Worm (Caenorhabditis elegans) whole organism, L4 larva: Measurements from ENCODE around the gene lact-6.

Experiments
- F10B5.3 ChIP-seq: sonication (generic microtip); optimal IDR thresholded peaks from 2 replicates; lab custom pipeline; 2016; ENCODE audit warnings: mild to moderate bottlenecking, missing genetic modification characterization, missing compliant biosample characterization
- F26F4.8 ChIP-seq: fragments of 200-800 bp; sonication (Bioruptor generic); conservative IDR thresholded peaks from 2 replicates; pipeline ENCODE4 v1.3.6; 2022; ENCODE audit warnings: missing genetic modification characterization, missing compliant biosample characterization
- F49E8.2 ChIP-seq: sonication (generic microtip); optimal IDR thresholded peaks from 2 replicates; lab custom pipeline; 2016; ENCODE audit warnings: missing compliant biosample characterization, mild to moderate bottlenecking, missing genetic modification characterization, borderline replicate concordance
- T20F7.1 ChIP-seq: fragments of 200-800 bp; sonication (Bioruptor generic); optimal IDR thresholded peaks from 2 replicates; lab custom pipeline; 2018; ENCODE audit warnings: mild to moderate bottlenecking, missing genetic modification characterization, missing compliant biosample characterization
- aha-1 ChIP-seq: fragments of 150-350 bp; peaks from one replicate; lab custom pipeline; 2014; ENCODE audit warnings: missing biosample characterization, missing genetic modification characterization
- aly-2 ChIP-seq: sonication (generic microtip); optimal IDR thresholded peaks from 2 replicates; lab custom pipeline; 2018; ENCODE audit warnings: missing biosample characterization, missing genetic modification characterization
- ceh-28 ChIP-seq: fragments of 150-350 bp; optimal IDR thresholded peaks from 2 replicates; lab custom pipeline; 2014; ENCODE audit warnings: missing biosample characterization, missing genetic modification reagents, missing genetic modification characterization
- ceh-82 ChIP-seq: sonication (generic microtip); optimal IDR thresholded peaks from 2 replicates; lab custom pipeline; 2017; ENCODE audit warnings: missing biosample characterization, missing genetic modification characterization
- ces-1 ChIP-seq: fragments of 150-350 bp; sonication (generic microtip); optimal IDR thresholded peaks from 4 replicates; lab custom pipeline; 2014; ENCODE audit warnings: missing biosample characterization, missing genetic modification reagents, missing genetic modification characterization
- cey-2 ChIP-seq: sonication (generic microtip); optimal IDR thresholded peaks from 3 replicates; lab custom pipeline; 2017; ENCODE audit warnings: missing genetic modification characterization, mild to moderate bottlenecking, missing compliant biosample characterization, antibody characterized with exemption, borderline replicate concordance; ENCODE audit not compliant: insufficient read depth
- daf-16 ChIP-seq, 3 experiments: sonication (generic microtip); optimal IDR thresholded peaks; 2 replicates each; lab custom pipeline; 2016 to 2017; ENCODE audit warnings: missing genetic modification characterization in 3 of 3, missing genetic modification reagents in 3 of 3, mild to moderate bottlenecking in 2 of 3, missing compliant biosample characterization in 2 of 3, missing biosample characterization in 1 of 3, moderate library complexity in 1 of 3
- daf-8 ChIP-seq: fragments of 200-800 bp; sonication (Bioruptor generic); IDR thresholded peaks from 2 replicates; pipeline ENCODE4 v1.3.6; 2022; ENCODE audit warnings: missing genetic modification characterization, missing compliant biosample characterization
- dmd-6 ChIP-seq: fragments of 200-800 bp; sonication (Bioruptor generic); IDR thresholded peaks from 2 replicates; pipeline ENCODE4 v1.3.6; 2022; ENCODE audit warnings: missing genetic modification reagents, missing genetic modification characterization, missing compliant biosample characterization
- dve-1 ChIP-seq: sonication (generic microtip); optimal IDR thresholded peaks from 2 replicates; lab custom pipeline; 2017; ENCODE audit warnings: antibody characterized with exemption, mild to moderate bottlenecking, missing genetic modification characterization, missing compliant biosample characterization; ENCODE audit not compliant: insufficient read depth
- egl-27 ChIP-seq: sonication (generic microtip); optimal IDR thresholded peaks from 3 replicates; lab custom pipeline; 2017; ENCODE audit warnings: missing biosample characterization, missing genetic modification reagents, missing genetic modification characterization
- egl-43 ChIP-seq: fragments of 200-800 bp; sonication (Bioruptor generic); IDR thresholded peaks from 2 replicates; pipeline ENCODE4 v1.3.6; 2022; ENCODE audit warnings: missing genetic modification reagents, missing genetic modification characterization, missing compliant biosample characterization
- fkh-10 ChIP-seq: fragments of 150-350 bp; optimal IDR thresholded peaks from 2 replicates; lab custom pipeline; 2014; ENCODE audit warnings: missing biosample characterization, missing genetic modification reagents, missing genetic modification characterization
- gei-8 ChIP-seq: fragments of 200-800 bp; sonication (Bioruptor generic); optimal IDR thresholded peaks from 2 replicates; lab custom pipeline; 2018; ENCODE audit warnings: mild to moderate bottlenecking, missing genetic modification characterization, missing compliant biosample characterization
- hlh-11 ChIP-seq: fragments of 200-800 bp; sonication (Bioruptor generic); optimal IDR thresholded peaks from 2 replicates; lab custom pipeline; 2018; ENCODE audit warnings: mild to moderate bottlenecking, missing genetic modification characterization, missing compliant biosample characterization
- lin-29 ChIP-seq: fragments of 200-800 bp; sonication (Bioruptor generic); IDR thresholded peaks from 2 replicates; pipeline ENCODE4 v1.3.6; 2022; ENCODE audit warnings: missing genetic modification reagents, missing genetic modification characterization, missing compliant biosample characterization
- lir-3 ChIP-seq: sonication (generic microtip); optimal IDR thresholded peaks from 2 replicates; lab custom pipeline; 2016; ENCODE audit warnings: mild to moderate bottlenecking, missing genetic modification characterization, missing compliant biosample characterization
- mdl-1 ChIP-seq, 2 experiments: fragments of 150-350 bp in 1 of 2; sonication (generic microtip) in 1 of 2; optimal IDR thresholded peaks; 2 replicates each; lab custom pipeline; 2014 to 2017; ENCODE audit warnings: missing biosample characterization in 2 of 2, missing genetic modification characterization in 2 of 2
- mep-1 ChIP-seq: fragments of 150-350 bp; sonication (generic microtip); optimal IDR thresholded peaks from 3 replicates; lab custom pipeline; 2014; ENCODE audit warnings: missing biosample characterization, missing genetic modification characterization
- mes-2 ChIP-seq: sonication (generic microtip); optimal IDR thresholded peaks from 2 replicates; lab custom pipeline; 2016; ENCODE audit warnings: missing genotype, mild to moderate bottlenecking, missing genetic modification characterization, missing compliant biosample characterization; ENCODE audit not compliant: poor library complexity, severe bottlenecking
- mxl-2 ChIP-seq: fragments of 200-800 bp; sonication (Bioruptor generic); conservative IDR thresholded peaks from 2 replicates; pipeline ENCODE4 v1.3.6; 2022; ENCODE audit warnings: missing genetic modification reagents, missing genetic modification characterization, missing compliant biosample characterization
- mxl-3 ChIP-seq: fragments of 200-800 bp; sonication (Bioruptor generic); optimal IDR thresholded peaks from 2 replicates; lab custom pipeline; 2018; ENCODE audit warnings: mild to moderate bottlenecking, missing genetic modification characterization, missing compliant biosample characterization
- nhr-10 ChIP-seq: fragments of 150-350 bp; optimal IDR thresholded peaks from 2 replicates; lab custom pipeline; 2014; ENCODE audit warnings: missing biosample characterization, missing genetic modification characterization
- nhr-102 ChIP-seq: sonication (generic microtip); optimal IDR thresholded peaks from 2 replicates; lab custom pipeline; 2016; ENCODE audit warnings: mild to moderate bottlenecking, missing genetic modification characterization, moderate library complexity, missing compliant biosample characterization
- nhr-25 ChIP-seq: sonication (generic microtip); optimal IDR thresholded peaks from 2 replicates; lab custom pipeline; 2017; ENCODE audit warnings: missing genetic modification characterization, mild to moderate bottlenecking, missing compliant biosample characterization, antibody characterized with exemption, moderate library complexity, borderline replicate concordance; ENCODE audit not compliant: insufficient read depth
- nhr-28 ChIP-seq: fragments of 150-350 bp; optimal IDR thresholded peaks from 2 replicates; lab custom pipeline; 2014; ENCODE audit warnings: missing biosample characterization, missing genetic modification characterization
- nhr-6 ChIP-seq: fragments of 150-350 bp; optimal IDR thresholded peaks from 2 replicates; lab custom pipeline; 2014; ENCODE audit warnings: missing biosample characterization, missing genetic modification characterization
- nhr-76 ChIP-seq: fragments of 150-350 bp; optimal IDR thresholded peaks from 2 replicates; lab custom pipeline; 2014; ENCODE audit warnings: missing biosample characterization, missing genetic modification characterization
- nhr-77 ChIP-seq: fragments of 150-350 bp; optimal IDR thresholded peaks from 2 replicates; lab custom pipeline; 2014; ENCODE audit warnings: missing biosample characterization, missing genetic modification characterization
- pha-4 ChIP-seq, 2 experiments: fragments of 150-350 bp in 1 of 2; fragments of 200-800 bp in 1 of 2; sonication (Bioruptor generic) in 1 of 2; IDR thresholded peaks in 1 of 2; optimal IDR thresholded peaks in 1 of 2; 2 replicates each; pipeline versions ENCODE4 v1.3.6 to Lab custom; 2014 to 2022; ENCODE audit warnings: missing genetic modification characterization in 2 of 2, missing genetic modification reagents in 2 of 2, missing biosample characterization in 1 of 2, missing compliant biosample characterization in 1 of 2
- php-3 ChIP-seq: fragments of 200-800 bp; sonication (Bioruptor generic); IDR thresholded peaks from 2 replicates; pipeline ENCODE4 v1.3.6; 2022; ENCODE audit warnings: missing genetic modification reagents, missing genetic modification characterization, missing compliant biosample characterization
- pqm-1 ChIP-seq: sonication (generic microtip); optimal IDR thresholded peaks from 2 replicates; lab custom pipeline; 2017; ENCODE audit warnings: missing biosample characterization, missing genetic modification characterization
- rbr-2 ChIP-seq: sonication (generic microtip); optimal IDR thresholded peaks from 2 replicates; lab custom pipeline; 2016; ENCODE audit warnings: missing genotype, missing genetic modification characterization, missing compliant biosample characterization
- saeg-2 ChIP-seq: fragments of 200-800 bp; sonication (Bioruptor generic); IDR thresholded peaks from 2 replicates; pipeline ENCODE4 v1.3.6; 2022; ENCODE audit warnings: missing genetic modification reagents, missing genetic modification characterization, missing compliant biosample characterization
- set-16 ChIP-seq: fragments of 200-800 bp; sonication (Bioruptor generic); IDR thresholded peaks from 2 replicates; pipeline ENCODE4 v1.3.6; 2022; ENCODE audit warnings: missing genetic modification reagents, missing genetic modification characterization, missing compliant biosample characterization
- snpc-1.2 ChIP-seq: fragments of 200-800 bp; sonication (Bioruptor generic); IDR thresholded peaks from 2 replicates; pipeline ENCODE4 v1.3.6; 2022; ENCODE audit warnings: missing genetic modification reagents, missing genetic modification characterization, missing compliant biosample characterization
- snpc-4 ChIP-seq: fragments of 150-350 bp; optimal IDR thresholded peaks from 2 replicates; lab custom pipeline; 2014; ENCODE audit warnings: missing biosample characterization, missing genetic modification characterization
- spr-3 ChIP-seq: fragments of 200-800 bp; sonication (Bioruptor generic); optimal IDR thresholded peaks from 2 replicates; lab custom pipeline; 2018; ENCODE audit warnings: mild to moderate bottlenecking, missing genetic modification characterization, missing compliant biosample characterization
- tag-97 ChIP-seq: fragments of 200-800 bp; sonication (Bioruptor generic); IDR thresholded peaks from 2 replicates; pipeline ENCODE4 v1.3.6; 2022; ENCODE audit warnings: missing genetic modification characterization, missing compliant biosample characterization
- tra-1 ChIP-seq: fragments of 200-800 bp; sonication (Bioruptor generic); IDR thresholded peaks from 2 replicates; pipeline ENCODE4 v1.3.6; 2022; ENCODE audit warnings: missing genetic modification reagents, missing genetic modification characterization, missing compliant biosample characterization
- unc-130 ChIP-seq: sonication (generic microtip); optimal IDR thresholded peaks from 2 replicates; lab custom pipeline; 2016; ENCODE audit warnings: missing genetic modification reagents, missing genetic modification characterization, missing compliant biosample characterization
- unc-62 ChIP-seq, 3 experiments: fragments of 150-350 bp in 1 of 3; sonication (generic microtip); optimal IDR thresholded peaks in 2 of 3; peaks in 1 of 3; 1 replicate in 1 of 3; 2 replicates in 2 of 3; lab custom pipeline; 2014 to 2017; ENCODE audit warnings: missing biosample characterization in 3 of 3, missing genetic modification characterization in 3 of 3, missing genetic modification reagents in 3 of 3, missing genotype in 1 of 3
- vab-7 ChIP-seq: fragments of 200-800 bp; sonication (Bioruptor generic); IDR thresholded peaks from 2 replicates; pipeline ENCODE4 v1.3.6; 2022; ENCODE audit warnings: missing genetic modification reagents, missing genetic modification characterization, missing compliant biosample characterization
- zag-1 ChIP-seq: fragments of 150-350 bp; optimal IDR thresholded peaks from 2 replicates; lab custom pipeline; 2014; ENCODE audit warnings: missing biosample characterization, missing genetic modification characterization
- zip-11 ChIP-seq: fragments of 200-800 bp; sonication (Bioruptor generic); IDR thresholded peaks from 2 replicates; pipeline ENCODE4 v1.3.6; 2022; ENCODE audit warnings: missing genetic modification characterization, missing compliant biosample characterization
- ztf-7 ChIP-seq: fragments of 150-350 bp; optimal IDR thresholded peaks from 2 replicates; lab custom pipeline; 2014; ENCODE audit warnings: missing biosample characterization, missing genetic modification characterization

Gene lact-6

DNA sequence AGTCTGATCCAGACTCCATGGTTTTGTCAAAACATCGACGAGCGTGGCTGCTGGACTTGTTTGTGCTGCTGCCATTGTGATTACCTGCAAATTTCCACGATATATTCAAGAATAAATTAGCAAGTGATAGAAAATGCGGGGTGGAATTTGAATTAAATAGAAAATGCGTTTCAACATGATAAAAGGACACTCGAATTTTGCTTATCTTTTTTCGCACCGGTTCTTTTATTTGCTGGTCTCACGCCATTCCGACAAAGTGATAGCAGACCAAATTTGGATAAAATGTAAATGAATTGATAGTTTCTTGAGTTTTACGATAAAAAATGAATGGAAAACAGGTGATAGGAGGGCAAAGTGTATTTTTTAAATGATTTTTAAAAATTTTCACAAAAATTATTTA is 36.1 kb upstream of the lact-6 start, which contains the start of gene elo-2:
Gene elo-2 (minus strand): TSS at position 84 of the 400 bp plus-strand sequence.
- no peak for TF ChIP-seq daf-8 (GFP tag; lab: Robert Waterston, UW)
- peak; percentile 66 for TF ChIP-seq hlh-11 (tag; lab: Kevin White, UChicago)
- TF ChIP-seq nhr-76, result no peak
- peak; percentile 62 for TF ChIP-seq nhr-28
- TF ChIP-seq dve-1, result peak; percentile 65
- TF ChIP-seq T20F7.1 (GFP tag; lab: Kevin White, UChicago), result no peak
- no peak for TF ChIP-seq mes-2 (tag; lab: Kevin White, UChicago)
- TF ChIP-seq F10B5.3, result no peak
- no peak for TF ChIP-seq mdl-1 (tag; optimal IDR thresholded peaks at IDR 0.05; lab: Kevin White, UChicago)
- no peak for TF ChIP-seq set-16 (GFP tag; lab: Robert Waterston, UW)
- no peak for TF ChIP-seq gei-8
- no peak for TF ChIP-seq F49E8.2 (tag; lab: Kevin White, UChicago)
- TF ChIP-seq F26F4.8 (GFP tag; lab: Robert Waterston, UW), result no peak
- peak; percentile 65; the same call in 1 of the 2 replicates for TF ChIP-seq php-3 (GFP tag; lab: Robert Waterston, UW)
- TF ChIP-seq mep-1 (tag; lab: Kevin White, UChicago), result no peak
- TF ChIP-seq daf-16 (GFP tag; optimal IDR thresholded peaks at IDR 0.05; lab: Kevin White, UChicago), result no peak
- TF ChIP-seq daf-16 (tag; optimal IDR thresholded peaks at IDR 0.05; lab: Kevin White, UChicago), result peak; percentile 53
- no peak for TF ChIP-seq egl-27 (tag; lab: Kevin White, UChicago)
- no peak for TF ChIP-seq nhr-25 (tag; lab: Kevin White, UChicago)
- no peak for TF ChIP-seq ztf-7 (tag; lab: Kevin White, UChicago)
- TF ChIP-seq tra-1 (GFP tag; lab: Robert Waterston, UW), result no peak
- no peak for TF ChIP-seq fkh-10 (GFP tag; lab: Kevin White, UChicago)
- no peak for TF ChIP-seq snpc-4 (tag; lab: Kevin White, UChicago)
- TF ChIP-seq unc-62 (GFP tag; optimal IDR thresholded peaks at IDR 0.05 in 1 of 2; lab: Kevin White, UChicago), result no peak
- TF ChIP-seq unc-62 (tag; optimal IDR thresholded peaks at IDR 0.05; lab: Kevin White, UChicago), result no peak
- TF ChIP-seq nhr-6, result no peak
- TF ChIP-seq mxl-2 (GFP tag; lab: Robert Waterston, UW), result no peak
- TF ChIP-seq pqm-1 (tag; lab: Kevin White, UChicago), result peak; percentile 24
- TF ChIP-seq rbr-2, result no peak
- no peak for TF ChIP-seq aly-2
- no peak for TF ChIP-seq cey-2 (tag; lab: Kevin White, UChicago)
- no peak for TF ChIP-seq tag-97 (GFP tag; lab: Robert Waterston, UW)
- TF ChIP-seq zag-1, result no peak
- no peak for TF ChIP-seq egl-43
- no peak for TF ChIP-seq ces-1 (GFP tag; lab: Kevin White, UChicago)
- TF ChIP-seq nhr-77, result peak; percentile 7
- TF ChIP-seq vab-7 (GFP tag; lab: Robert Waterston, UW), result no peak
- no peak for TF ChIP-seq saeg-2 (GFP tag; lab: Robert Waterston, UW)
- no peak for TF ChIP-seq spr-3 (GFP tag; lab: Kevin White, UChicago)
- no peak for TF ChIP-seq pha-4 (GFP tag; IDR thresholded peaks at IDR 0.05; lab: Robert Waterston, UW)
- TF ChIP-seq pha-4 (tag; optimal IDR thresholded peaks at IDR 0.05; lab: Kevin White, UChicago), result no peak
- no peak for TF ChIP-seq zip-11
- no peak for TF ChIP-seq lin-29
- no peak for TF ChIP-seq ceh-28 (tag; lab: Kevin White, UChicago)
- TF ChIP-seq snpc-1.2 (GFP tag; lab: Robert Waterston, UW), result no peak
- TF ChIP-seq dmd-6 (GFP tag; lab: Robert Waterston, UW), result peak; percentile 72
- no peak for TF ChIP-seq mxl-3 (GFP tag; lab: Kevin White, UChicago)
- TF ChIP-seq ceh-82 (tag; lab: Kevin White, UChicago), result no peak
- TF ChIP-seq nhr-102 (tag; lab: Kevin White, UChicago), result no peak
- TF ChIP-seq lir-3 (tag; lab: Kevin White, UChicago), result no peak
- peak; percentile 91 for TF ChIP-seq aha-1
- no peak for TF ChIP-seq nhr-10 (tag; lab: Kevin White, UChicago)
- TF ChIP-seq unc-130 (GFP tag; lab: Kevin White, UChicago), result no peak
- TF ChIP-seq, all 104 proteins: peak for 9
